Worm (Caenorhabditis elegans) whole organism, L2 larva: Measurements from ENCODE around the gene zhit-3.

ENCODE experiments used
- blmp-1 ChIP-seq: sonication (generic microtip); optimal IDR thresholded peaks from 2 replicates; lab custom pipeline; 2017; ENCODE audit warnings: missing genetic modification characterization, mild to moderate bottlenecking, missing compliant biosample characterization, antibody characterized with exemption, moderate library complexity; ENCODE audit not compliant: insufficient read depth
- ceh-82 ChIP-seq: fragments of 150-350 bp; optimal IDR thresholded peaks from 2 replicates; lab custom pipeline; 2014; ENCODE audit warnings: missing biosample characterization, missing genetic modification characterization
- elt-3 ChIP-seq: sonication (generic microtip); optimal IDR thresholded peaks from 2 replicates; lab custom pipeline; 2017; ENCODE audit warnings: missing biosample characterization, missing genetic modification characterization
- mdl-1 ChIP-seq, 2 experiments: fragments of 150-350 bp in 1 of 2; sonication (generic microtip) in 1 of 2; optimal IDR thresholded peaks; 2 replicates each; lab custom pipeline; 2017; ENCODE audit warnings: missing biosample characterization in 2 of 2, missing genetic modification characterization in 2 of 2
- nhr-11 ChIP-seq: fragments of 150-350 bp; optimal IDR thresholded peaks from 2 replicates; lab custom pipeline; 2014; ENCODE audit warnings: missing biosample characterization, missing genetic modification characterization
- nhr-23 ChIP-seq: fragments of 150-350 bp; optimal IDR thresholded peaks from 2 replicates; lab custom pipeline; 2014; ENCODE audit warnings: missing biosample characterization, missing genetic modification reagents, missing genetic modification characterization
- nhr-237 ChIP-seq: fragments of 150-350 bp; optimal IDR thresholded peaks from 2 replicates; lab custom pipeline; 2014; ENCODE audit warnings: missing biosample characterization, missing genetic modification characterization
- nhr-25 ChIP-seq: fragments of 150-350 bp; sonication (generic microtip); optimal IDR thresholded peaks from 3 replicates; lab custom pipeline; 2014; ENCODE audit warnings: missing biosample characterization, missing genetic modification characterization
- nhr-77 ChIP-seq: fragments of 150-350 bp; optimal IDR thresholded peaks from 2 replicates; lab custom pipeline; 2014; ENCODE audit warnings: missing biosample characterization, missing genetic modification characterization
- skn-1 ChIP-seq: sonication (generic microtip); optimal IDR thresholded peaks from 2 replicates; lab custom pipeline; 2017; ENCODE audit warnings: missing biosample characterization, missing genetic modification characterization
- unc-62 ChIP-seq: fragments of 150-350 bp; optimal IDR thresholded peaks from 2 replicates; lab custom pipeline; 2014; ENCODE audit warnings: missing biosample characterization, missing genetic modification reagents, missing genetic modification characterization
- zag-1 ChIP-seq: fragments of 150-350 bp; optimal IDR thresholded peaks from 2 replicates; lab custom pipeline; 2014; ENCODE audit warnings: missing biosample characterization, missing genetic modification characterization
- ztf-11 ChIP-seq: sonication (generic microtip); optimal IDR thresholded peaks from 2 replicates; lab custom pipeline; 2017; ENCODE audit warnings: missing biosample characterization, missing genetic modification characterization

- TF ChIP-seq elt-3 (tag; lab: Kevin White, UChicago) (no peak), ceh-82 (tag; lab: Kevin White, UChicago) (no peak), mdl-1 (tag; optimal IDR thresholded peaks at IDR 0.05; lab: Kevin White, UChicago) (no peak), skn-1 (tag; lab: Kevin White, UChicago) (no peak), blmp-1 (tag; lab: Kevin White, UChicago) (no peak), nhr-25 (tag; lab: Kevin White, UChicago) (no peak), nhr-23 (no peak), nhr-237 (tag; lab: Kevin White, UChicago) (no peak), zag-1 (tag; lab: Kevin White, UChicago) (no peak), nhr-77 (tag; lab: Kevin White, UChicago) (no peak), ztf-11 (tag; lab: Kevin White, UChicago) (no peak), unc-62 (GFP tag; lab: Kevin White, UChicago) (no peak), nhr-11 (tag; lab: Kevin White, UChicago) (no peak)
Observed at ce11 chrV:10260460-10260859, 48.5 kb upstream of the zhit-3 start, which contains the start of gene sri-18.
